Fruit fly (Drosophila melanogaster) whole organism: Measurements from ENCODE around the gene CG13285.

Source experiments
- CG8478 ChIP-seq: fragments of >200 bp; optimal IDR thresholded peaks from 2 replicates; lab custom pipeline; 2018; ENCODE audit warnings: inconsistent platforms
- Dll ChIP-seq: fragments of >200 bp; optimal IDR thresholded peaks from 2 replicates; lab custom pipeline; 2017
- pan ChIP-seq: fragments of >200 bp; optimal IDR thresholded peaks from 2 replicates; lab custom pipeline; 2017
- psq ChIP-seq: fragments of >200 bp; optimal IDR thresholded peaks from 2 replicates; lab custom pipeline; 2017

DNA sequence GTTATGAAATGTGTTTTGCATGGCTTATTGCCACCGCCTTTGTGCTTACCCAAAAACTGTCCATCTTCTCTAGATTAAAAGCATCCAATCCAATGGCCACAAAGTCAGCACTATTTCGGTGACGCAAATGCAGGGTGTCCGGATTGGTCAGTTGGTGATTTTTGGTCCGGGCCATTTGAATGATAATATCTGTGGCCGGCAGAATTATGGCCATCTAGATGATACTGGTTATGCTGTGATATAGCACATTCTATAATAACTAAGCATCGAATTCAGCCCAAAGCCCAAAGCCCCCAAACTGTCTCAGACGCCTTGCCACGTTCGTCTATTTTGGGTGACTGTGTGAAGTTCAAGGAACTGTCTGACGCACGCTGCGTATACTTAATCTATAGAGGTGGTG is 20.6 kb upstream of the CG13285 start:
- no peak for TF ChIP-seq pan (lab: Kevin White, UChicago)
- TF ChIP-seq CG8478 (lab: Kevin White, UChicago), result no peak
- no peak for TF ChIP-seq psq (lab: Kevin White, UChicago)
- no peak for TF ChIP-seq Dll (lab: Kevin White, UChicago)
